Fruit fly (Drosophila melanogaster) Kc167 (cell line): ENCODE measurements around the gene CG3040.

ENCODE experiments used
- Sin3A ChIP-seq: fragments of >200 bp; optimal IDR thresholded peaks from 2 replicates; lab custom pipeline; 2018; ENCODE audit warnings: missing external identifiers
- h ChIP-seq: fragments of >200 bp; optimal IDR thresholded peaks from 3 replicates; lab custom pipeline; 2018; ENCODE audit warnings: missing external identifiers
- insv ChIP-seq: fragments of >200 bp; optimal IDR thresholded peaks from 3 replicates; lab custom pipeline; 2018; ENCODE audit warnings: missing external identifiers
- ttk ChIP-seq: sonication (Bioruptor generic); optimal IDR thresholded peaks from 2 replicates; lab custom pipeline; 2017; ENCODE audit warnings: missing external identifiers

- TF ChIP-seq h (lab: Kevin White, UChicago) (no peak), ttk (no peak), insv (lab: Kevin White, UChicago) (no peak), Sin3A (no peak)
Observed at dm6 chrX:7004101-7004700, 31.0 kb upstream of the CG3040 start.
